Worm (Caenorhabditis elegans) whole organism, dauer: ENCODE results near the gene pkc-1.

Source experiments
- unc-62 ChIP-seq: sonication (generic microtip); optimal IDR thresholded peaks from 2 replicates; lab custom pipeline; 2017; ENCODE audit warnings: missing biosample characterization, missing genetic modification reagents, missing genetic modification characterization

Gene pkc-1

ce11 chrV:12032060-12032459, at the start of gene pkc-1:
Gene pkc-1 (minus strand): TSS chrV:12032160.
- TF ChIP-seq unc-62 (GFP tag; lab: Kevin White, UChicago), result no peak

ce11 chrV:12080274-12080673, 48.3 kb upstream of the pkc-1 start, which contains the start of gene R07B7.9:
Gene R07B7.9 (minus strand): TSS chrV:12080374.
- TF ChIP-seq unc-62 (GFP tag; lab: Kevin White, UChicago), result no peak

- no peak for TF ChIP-seq unc-62 (GFP tag; lab: Kevin White, UChicago)
Observed at ce11 chrV:12075983-12076382, 44.0 kb upstream of the pkc-1 start.

ce11 chrV:12074886-12075285, 42.9 kb upstream of the pkc-1 start, which contains the start of gene R07B7.6:
Gene R07B7.6 (minus strand): TSS chrV:12074986.
- TF ChIP-seq unc-62 (GFP tag; lab: Kevin White, UChicago), result no peak

ce11 chrV:12071483-12071882, 39.5 kb upstream of the pkc-1 start:
- no peak for TF ChIP-seq unc-62 (GFP tag; lab: Kevin White, UChicago)

ce11 chrV:12070419-12070818, 38.5 kb upstream of the pkc-1 start, which contains the start of gene kmo-1:
Gene kmo-1 (minus strand): TSS chrV:12070519.
- TF ChIP-seq unc-62 (GFP tag; lab: Kevin White, UChicago), result no peak

- no peak for TF ChIP-seq unc-62 (GFP tag; lab: Kevin White, UChicago)
Observed at ce11 chrV:12068437-12068836, 36.5 kb upstream of the pkc-1 start, which contains the start of gene kmo-2. Gene kmo-2 (minus strand): TSS chrV:12068537.

- no peak for TF ChIP-seq unc-62 (GFP tag; lab: Kevin White, UChicago)
Observed at ce11 chrV:12065859-12066258, 33.9 kb upstream of the pkc-1 start.

- TF ChIP-seq unc-62 (GFP tag; lab: Kevin White, UChicago), result no peak
Observed at ce11 chrV:12065369-12065768, 33.4 kb upstream of the pkc-1 start, which contains the start of gene pqn-53. Gene pqn-53 (minus strand): TSS chrV:12065391.

- no peak for TF ChIP-seq unc-62 (GFP tag; lab: Kevin White, UChicago)
Observed at ce11 chrV:12063036-12063435, 31.1 kb upstream of the pkc-1 start, which contains the start of gene clh-6. Gene clh-6 (minus strand): TSS chrV:12063368.

- TF ChIP-seq unc-62 (GFP tag; lab: Kevin White, UChicago), result no peak
Observed at ce11 chrV:12059719-12060118, 27.8 kb upstream of the pkc-1 start, which contains the start of gene R07B7.2. Gene R07B7.2 (minus strand): TSS chrV:12059753.

- TF ChIP-seq unc-62 (GFP tag; lab: Kevin White, UChicago), result no peak
Observed at ce11 chrV:12053598-12053997, 21.6 kb upstream of the pkc-1 start, which contains the start of gene F10C2.7. Gene F10C2.7 (plus strand): TSS chrV:12053898.

ce11 chrV:12048445-12048844, 16.5 kb upstream of the pkc-1 start, which contains the start of gene dars-2:
Gene dars-2 (plus strand): TSS chrV:12048745.
- no peak for TF ChIP-seq unc-62 (GFP tag; lab: Kevin White, UChicago)

- TF ChIP-seq unc-62 (GFP tag; lab: Kevin White, UChicago), result no peak
Observed at ce11 chrV:12047735-12048134, 15.8 kb upstream of the pkc-1 start.

ce11 chrV:12045132-12045531, 13.2 kb upstream of the pkc-1 start, which contains the start of gene F10C2.5:
Gene F10C2.5 (plus strand): TSS chrV:12045432.
- TF ChIP-seq unc-62 (GFP tag; lab: Kevin White, UChicago), result no peak

ce11 chrV:12040823-12041606, 9.1 kb upstream of the pkc-1 start, which contains the start of the genes kup-1 and F10C2.4:
Gene kup-1 (minus strand): TSS chrV:12040873.
Gene F10C2.4 (plus strand): TSS chrV:12041556.
- no peak for TF ChIP-seq unc-62 (GFP tag; lab: Kevin White, UChicago)
